Worm (Caenorhabditis elegans) whole organism, midembryonic: ENCODE measurements around the gene abu-6.
A peak's percentile ranks its signal among the peaks of the same experiment; 100 is the strongest.

Experiments used
- T22C8.4 ChIP-seq: fragments of 200-800 bp; sonication (Bioruptor generic); IDR thresholded peaks from 2 replicates; pipeline ENCODE4 v1.3.6; 2022; ENCODE audit warnings: missing genetic modification characterization, missing compliant biosample characterization
- cog-1 ChIP-seq: sonication (generic microtip); optimal IDR thresholded peaks from 2 replicates; lab custom pipeline; 2016; ENCODE audit warnings: missing genetic modification characterization, missing compliant biosample characterization
- flt-1 ChIP-seq: fragments of 200-800 bp; sonication (Bioruptor generic); IDR thresholded peaks from 2 replicates; pipeline ENCODE4 v1.3.6; 2022; ENCODE audit warnings: missing genetic modification characterization, missing compliant biosample characterization
- klf-2 ChIP-seq: fragments of 200-800 bp; sonication (Bioruptor generic); conservative IDR thresholded peaks from 2 replicates; pipeline ENCODE4 v1.3.6; 2022; ENCODE audit warnings: missing genetic modification reagents, missing genetic modification characterization, missing compliant biosample characterization
- med-1 ChIP-seq: sonication (generic microtip); optimal IDR thresholded peaks from 2 replicates; lab custom pipeline; 2017; ENCODE audit warnings: missing genetic modification characterization, mild to moderate bottlenecking, missing compliant biosample characterization, antibody characterized with exemption, missing genetic modification reagents; ENCODE audit not compliant: insufficient read depth
- ref-1 ChIP-seq: fragments of 200-800 bp; sonication (Bioruptor generic); conservative IDR thresholded peaks from 2 replicates; pipeline ENCODE4 v1.3.6; 2022; ENCODE audit warnings: missing genetic modification reagents, missing genetic modification characterization, missing compliant biosample characterization
- tab-1 ChIP-seq: fragments of 200-800 bp; sonication (Bioruptor generic); IDR thresholded peaks from 2 replicates; pipeline ENCODE4 v1.3.6; 2022; ENCODE audit warnings: missing genetic modification characterization, missing compliant biosample characterization
- ztf-23 ChIP-seq: fragments of 200-800 bp; sonication (Bioruptor generic); IDR thresholded peaks from 2 replicates; pipeline ENCODE4 v1.3.6; 2022; ENCODE audit warnings: missing genetic modification reagents, missing genetic modification characterization, missing compliant biosample characterization
- ztf-29 ChIP-seq: fragments of 200-800 bp; sonication (Bioruptor generic); IDR thresholded peaks from 2 replicates; pipeline ENCODE4 v1.3.6; 2022; ENCODE audit warnings: missing genetic modification reagents, missing genetic modification characterization, missing compliant biosample characterization

abu-6 gene

ce11 chrV:5161792-5162191, at the start of gene abu-6:
Gene abu-6, minus strand, starts transcription at chrV:5161892.
- TF ChIP-seq cog-1 (tag; lab: Kevin White, UChicago), result no peak
- no peak for TF ChIP-seq med-1 (GFP tag; lab: Kevin White, UChicago)
- no peak for TF ChIP-seq ztf-29 (GFP tag; lab: Robert Waterston, UW)
- TF ChIP-seq T22C8.4, result no peak
- TF ChIP-seq flt-1, result no peak
- TF ChIP-seq tab-1, result no peak
- TF ChIP-seq ztf-23 (GFP tag; lab: Robert Waterston, UW), result no peak
- no peak for TF ChIP-seq klf-2 (GFP tag; lab: Robert Waterston, UW)
- no peak for TF ChIP-seq ref-1 (GFP tag; lab: Robert Waterston, UW)

- TF ChIP-seq ref-1 (GFP tag; lab: Robert Waterston, UW) (no peak), cog-1 (tag; lab: Kevin White, UChicago) (no peak)
Observed at ce11 chrV:5204127-5204526, 42.4 kb upstream of the abu-6 start, which contains the start of gene ttc-37. Gene ttc-37, plus strand, starts transcription at chrV:5204475.

ce11 chrV:5203643-5204042, 42.0 kb upstream of the abu-6 start:
- TF ChIP-seq ztf-29 (GFP tag; lab: Robert Waterston, UW) (no peak), med-1 (GFP tag; lab: Kevin White, UChicago) (no peak)

ce11 chrV:5201706-5202105, 40.0 kb upstream of the abu-6 start:
- TF ChIP-seq ztf-29 (GFP tag; lab: Robert Waterston, UW) (no peak), med-1 (GFP tag; lab: Kevin White, UChicago) (no peak), ztf-23 (GFP tag; lab: Robert Waterston, UW) (no peak), T22C8.4 (no peak), cog-1 (tag; lab: Kevin White, UChicago) (no peak), flt-1 (no peak), tab-1 (no peak), klf-2 (GFP tag; lab: Robert Waterston, UW) (no peak), ref-1 (GFP tag; lab: Robert Waterston, UW) (no peak)

- TF ChIP-seq tab-1 (no peak), ztf-23 (GFP tag; lab: Robert Waterston, UW) (no peak), flt-1 (no peak), ztf-29 (GFP tag; lab: Robert Waterston, UW) (no peak), cog-1 (tag; lab: Kevin White, UChicago) (no peak), med-1 (GFP tag; lab: Kevin White, UChicago) (no peak), klf-2 (GFP tag; lab: Robert Waterston, UW) (no peak), ref-1 (GFP tag; lab: Robert Waterston, UW) (no peak), T22C8.4 (no peak)
Observed at ce11 chrV:5200188-5200587, 38.5 kb upstream of the abu-6 start.

- TF ChIP-seq tab-1, result no peak
- TF ChIP-seq flt-1, result no peak
- no peak for TF ChIP-seq ztf-29 (GFP tag; lab: Robert Waterston, UW)
- no peak for TF ChIP-seq ref-1 (GFP tag; lab: Robert Waterston, UW)
- TF ChIP-seq T22C8.4, result no peak
- no peak for TF ChIP-seq ztf-23 (GFP tag; lab: Robert Waterston, UW)
- no peak for TF ChIP-seq cog-1 (tag; lab: Kevin White, UChicago)
- no peak for TF ChIP-seq med-1 (GFP tag; lab: Kevin White, UChicago)
- TF ChIP-seq klf-2 (GFP tag; lab: Robert Waterston, UW), result no peak
Observed at ce11 chrV:5198240-5198639, 36.5 kb upstream of the abu-6 start, which contains the start of gene Y47A7.2. Gene Y47A7.2, minus strand, starts transcription at chrV:5198340.

- no peak for TF ChIP-seq ztf-29 (GFP tag; lab: Robert Waterston, UW)
- TF ChIP-seq klf-2 (GFP tag; lab: Robert Waterston, UW), result 0 out of 2 replicates have a peak, but pooled peaks have one; percentile 18
Observed at ce11 chrV:5194508-5194907, 32.8 kb upstream of the abu-6 start, which contains the start of gene abu-8. Gene abu-8, minus strand, starts transcription at chrV:5194608.

ce11 chrV:5192501-5192900, 30.8 kb upstream of the abu-6 start, which contains the start of gene C03A7.13:
Gene C03A7.13, minus strand, starts transcription at chrV:5192543.
- TF ChIP-seq cog-1 (tag; lab: Kevin White, UChicago) (no peak), flt-1 (no peak), ztf-29 (GFP tag; lab: Robert Waterston, UW) (no peak), T22C8.4 (no peak), ref-1 (GFP tag; lab: Robert Waterston, UW) (no peak), med-1 (GFP tag; lab: Kevin White, UChicago) (no peak), klf-2 (GFP tag; lab: Robert Waterston, UW) (no peak), tab-1 (no peak), ztf-23 (GFP tag; lab: Robert Waterston, UW) (no peak)

ce11 chrV:5181612-5182011, 19.9 kb upstream of the abu-6 start, which contains the start of gene C03A7.2:
Gene C03A7.2, plus strand, starts transcription at chrV:5181912.
- no peak for TF ChIP-seq tab-1
- no peak for TF ChIP-seq ref-1 (GFP tag; lab: Robert Waterston, UW)
- TF ChIP-seq ztf-29 (GFP tag; lab: Robert Waterston, UW), result no peak
- TF ChIP-seq ztf-23 (GFP tag; lab: Robert Waterston, UW), result no peak
- TF ChIP-seq flt-1, result no peak
- no peak for TF ChIP-seq med-1 (GFP tag; lab: Kevin White, UChicago)
- no peak for TF ChIP-seq klf-2 (GFP tag; lab: Robert Waterston, UW)
- no peak for TF ChIP-seq cog-1 (tag; lab: Kevin White, UChicago)
- no peak for TF ChIP-seq T22C8.4

ce11 chrV:5178051-5178450, 16.4 kb upstream of the abu-6 start:
- no peak for TF ChIP-seq T22C8.4
- TF ChIP-seq ref-1 (GFP tag; lab: Robert Waterston, UW), result no peak
- no peak for TF ChIP-seq ztf-23 (GFP tag; lab: Robert Waterston, UW)
- no peak for TF ChIP-seq flt-1
- no peak for TF ChIP-seq med-1 (GFP tag; lab: Kevin White, UChicago)
- TF ChIP-seq ztf-29 (GFP tag; lab: Robert Waterston, UW), result no peak
- TF ChIP-seq klf-2 (GFP tag; lab: Robert Waterston, UW), result no peak
- no peak for TF ChIP-seq tab-1
- TF ChIP-seq cog-1 (tag; lab: Kevin White, UChicago), result no peak
